Fruit fly (Drosophila melanogaster): ENCODE data around the gene Bet5.

Bet5 gene

dm6 chr3R:30210560-30210959 is 30.5 kb downstream of the Bet5 start, which contains the start of gene CecA1:
CecA1 (plus strand) TSS chr3R:30210874.
- TF ChIP-seq dl (GFP tag; optimal IDR thresholded peaks at IDR 0.05; ENCODE audit: insufficient read depth in 1 of 2, partially characterized antibody in 2 of 2) (no peak), Rel (GFP tag; optimal IDR thresholded peaks at IDR 0.05) (no peak), Rel (tag; optimal IDR thresholded peaks at IDR 0.05) (peak; percentile 91)

dm6 chr3R:30211856-30212255 is 31.8 kb downstream of the Bet5 start, which contains the start of gene CecA2:
CecA2 (plus strand) TSS chr3R:30212156.
- no peak for TF ChIP-seq Rel (GFP tag; optimal IDR thresholded peaks at IDR 0.05)
- peak; percentile 72 for TF ChIP-seq Rel (tag; optimal IDR thresholded peaks at IDR 0.05)
- TF ChIP-seq sv (GFP tag; optimal IDR thresholded peaks at IDR 0.05) = no peak

dm6 chr3R:30213697-30214096 is 33.7 kb downstream of the Bet5 start, which contains the start of gene CecB:
CecB (minus strand) TSS chr3R:30213797.
- no peak for TF ChIP-seq Rel (GFP tag; optimal IDR thresholded peaks at IDR 0.05)
- peak; percentile 1 for TF ChIP-seq Rel (tag; optimal IDR thresholded peaks at IDR 0.05)
- no peak for TF ChIP-seq dl (GFP tag; optimal IDR thresholded peaks at IDR 0.05; ENCODE audit: insufficient read depth in 1 of 2, partially characterized antibody in 2 of 2)

dm6 chr3R:30215020-30215419 is 35.0 kb downstream of the Bet5 start:
- TF ChIP-seq dsf (GFP tag; optimal IDR thresholded peaks at IDR 0.05; ENCODE audit: borderline replicate concordance) (no peak), br (GFP tag; optimal IDR thresholded peaks at IDR 0.05) (no peak), Rel (GFP tag; optimal IDR thresholded peaks at IDR 0.05) (no peak), Rel (tag; optimal IDR thresholded peaks at IDR 0.05) (peak; percentile 97)

- TF ChIP-seq Rel (GFP tag; optimal IDR thresholded peaks at IDR 0.05) (no peak), Rel (tag; optimal IDR thresholded peaks at IDR 0.05) (peak; percentile 91), jim (GFP tag; optimal IDR thresholded peaks at IDR 0.05) (no peak)
These were observed 36.2 kb downstream of the Bet5 start, which contains the start of gene CecC for dm6 chr3R:30216210-30216609. CecC (plus strand) TSS chr3R:30216484.

dm6 chr3R:30222236-30222635 is 42.2 kb downstream of the Bet5 start:
- no peak for TF ChIP-seq dmrt93B (GFP tag; optimal IDR thresholded peaks at IDR 0.05)
- TF ChIP-seq Jra (GFP tag; optimal IDR thresholded peaks at IDR 0.05) = no peak
- no peak for TF ChIP-seq OdsH (GFP tag; optimal IDR thresholded peaks at IDR 0.05)
- TF ChIP-seq Mio (GFP tag; optimal IDR thresholded peaks at IDR 0.05) = no peak
- no peak for TF ChIP-seq psq (GFP tag; optimal IDR thresholded peaks at IDR 0.05)
- TF ChIP-seq Abd-B (GFP tag; optimal IDR thresholded peaks at IDR 0.05) = no peak
- TF ChIP-seq jim (GFP tag; optimal IDR thresholded peaks at IDR 0.05) = no peak
- TF ChIP-seq Hr83 (GFP tag; optimal IDR thresholded peaks at IDR 0.05; ENCODE audit: poor library complexity, severe bottlenecking) = no peak
- no peak for TF ChIP-seq GATAd (GFP tag; optimal IDR thresholded peaks at IDR 0.05)
- TF ChIP-seq Vsx2 (GFP tag; optimal IDR thresholded peaks at IDR 0.05; ENCODE audit: partially characterized antibody) = no peak
- no peak for TF ChIP-seq usp (GFP tag; optimal IDR thresholded peaks at IDR 0.05)
- no peak for TF ChIP-seq sv (GFP tag; optimal IDR thresholded peaks at IDR 0.05)
- TF ChIP-seq Myc (optimal IDR thresholded peaks at IDR 0.05) = no peak
- no peak for TF ChIP-seq pan (optimal IDR thresholded peaks at IDR 0.05)
- no peak for TF ChIP-seq CG9705 (GFP tag; optimal IDR thresholded peaks at IDR 0.05)
- no peak for TF ChIP-seq CG32264 (GFP tag; optimal IDR thresholded peaks at IDR 0.05)

- TF ChIP-seq foxo (GFP tag; optimal IDR thresholded peaks at IDR 0.05) (peak in 1 of 2 experiments; percentile 9), Dif (GFP tag; optimal IDR thresholded peaks at IDR 0.05; ENCODE audit: partially characterized antibody) (no peak)
These were observed 44.5 kb downstream of the Bet5 start for dm6 chr3R:30224577-30224976.

All from whole organism, wandering third instar larva.